Fruit fly (Drosophila melanogaster): Measurements from ENCODE around the gene CG3176.

CG3176 gene

dm6 chrX:496326-496725 is 14.7 kb downstream of the CG3176 start, which contains the start of gene svr (continued):
- TF ChIP-seq Scr (GFP tag; IDR thresholded peaks at IDR 0.05; ENCODE audit: partially characterized antibody) (peak; percentile 39), CoRest (tag; optimal IDR thresholded peaks at IDR 0.05) (peak; percentile 15), CG4282 (GFP tag; optimal IDR thresholded peaks at IDR 0.05) (no peak), CG4820 (GFP tag; optimal IDR thresholded peaks at IDR 0.05) (no peak), CG5953 (GFP tag; IDR thresholded peaks at IDR 0.05) (no peak), Opbp (GFP tag; IDR thresholded peaks at IDR 0.05; ENCODE audit: partially characterized antibody) (0 out of 3 replicates have a peak, but pooled peaks have one; percentile 26), cwo (GFP tag; optimal IDR thresholded peaks at IDR 0.05) (no peak), CG31365 (tag; optimal IDR thresholded peaks at IDR 0.05) (no peak), schlank (tag; optimal IDR thresholded peaks at IDR 0.05) (no peak), Sry-δ (GFP tag; optimal IDR thresholded peaks at IDR 0.05) (peak; percentile 34), da (GFP tag; optimal IDR thresholded peaks at IDR 0.05) (no peak), Side (GFP tag; optimal IDR thresholded peaks at IDR 0.05) (no peak), row (GFP tag; IDR thresholded peaks at IDR 0.05) (0 out of 3 replicates have a peak, but pooled peaks have one; percentile 9), CG8478 (optimal IDR thresholded peaks at IDR 0.05) (no peak), Elba2 (GFP tag; optimal IDR thresholded peaks at IDR 0.05) (no peak), bowl (GFP tag; IDR thresholded peaks at IDR 0.05) (no peak), CG3726 (GFP tag; IDR thresholded peaks at IDR 0.05) (no peak), ash1 (GFP tag; optimal IDR thresholded peaks at IDR 0.05) (no peak), ara (GFP tag; IDR thresholded peaks at IDR 0.05) (no peak), CG12071 (GFP tag; optimal IDR thresholded peaks at IDR 0.05) (no peak), bbx (GFP tag; IDR thresholded peaks at IDR 0.05; ENCODE audit: partially characterized antibody) (peak; percentile 58), CG12659 (GFP tag; optimal IDR thresholded peaks at IDR 0.05) (peak; percentile 48), CG10321 (GFP tag; IDR thresholded peaks at IDR 0.05) (no peak), ase (GFP tag; IDR thresholded peaks at IDR 0.05) (no peak), Doc2 (GFP tag; IDR thresholded peaks at IDR 0.05) (no peak), CG10267 (tag; optimal IDR thresholded peaks at IDR 0.05) (peak; percentile 37), CG13424 (tag; optimal IDR thresholded peaks at IDR 0.05) (no peak), BEAF-32 (GFP tag; optimal IDR thresholded peaks at IDR 0.05) (peak; percentile 59), CG9932 (GFP tag; IDR thresholded peaks at IDR 0.05) (no peak), pnt (GFP tag; optimal IDR thresholded peaks at IDR 0.05) (no peak), hbn (GFP tag; IDR thresholded peaks at IDR 0.05; ENCODE audit: partially characterized antibody) (no peak), CG3995 (GFP tag; optimal IDR thresholded peaks at IDR 0.05) (peak; percentile 89), nom (GFP tag; optimal IDR thresholded peaks at IDR 0.05) (peak; percentile 21), CG15269 (tag; optimal IDR thresholded peaks at IDR 0.05) (no peak), CG2120 (GFP tag; optimal IDR thresholded peaks at IDR 0.05) (no peak), Atf6 (GFP tag; IDR thresholded peaks at IDR 0.05) (no peak), CG42726 (GFP tag; IDR thresholded peaks at IDR 0.05; ENCODE audit: partially characterized antibody) (no peak), crp (GFP tag; optimal IDR thresholded peaks at IDR 0.05) (peak in 1 of 2 experiments; percentile 56), dysf (GFP tag; IDR thresholded peaks at IDR 0.05) (no peak), vnd (GFP tag; IDR thresholded peaks at IDR 0.05; ENCODE audit: partially characterized antibody) (no peak), D19A (tag; optimal IDR thresholded peaks at IDR 0.05) (no peak), CG1529 (GFP tag; optimal IDR thresholded peaks at IDR 0.05) (no peak), CG3407 (GFP tag; optimal IDR thresholded peaks at IDR 0.05) (no peak), CG30431 (GFP tag; optimal IDR thresholded peaks at IDR 0.05) (no peak), amos (GFP tag; IDR thresholded peaks at IDR 0.05; ENCODE audit: partially characterized antibody) (peak; percentile 48; the same call in 1 of the 2 replicates), CkIIα-i1 (GFP tag; IDR thresholded peaks at IDR 0.05) (no peak), Deaf1 (tag; optimal IDR thresholded peaks at IDR 0.05) (peak; percentile 55), tll (GFP tag; optimal IDR thresholded peaks at IDR 0.05) (no peak), Dll (GFP tag; IDR thresholded peaks at IDR 0.05; ENCODE audit: partially characterized antibody) (0 out of 4 replicates have a peak, but pooled peaks have one; percentile 34), grau (tag; optimal IDR thresholded peaks at IDR 0.05) (no peak)

All from whole organism, embryonic.